Fruit fly (Drosophila melanogaster) whole organism, pupa: ENCODE data around the gene Cyp4g1.

Source experiments
- CG14655 ChIP-seq: fragments of 200-800 bp; sonication (Bioruptor generic); optimal IDR thresholded peaks from 3 replicates; lab custom pipeline; 2017; ENCODE audit warnings: mild to moderate bottlenecking, missing biosample characterization, missing genetic modification reagents, missing genetic modification characterization
- CG15710 ChIP-seq: fragments of 200-800 bp; sonication (Bioruptor generic); optimal IDR thresholded peaks from 2 replicates; lab custom pipeline; 2018; ENCODE audit warnings: missing biosample characterization, mild to moderate bottlenecking, missing genetic modification characterization, moderate library complexity
- fd96Ca ChIP-seq: fragments of 200-800 bp; sonication (Bioruptor generic); IDR thresholded peaks from 3 replicates; pipeline ENCODE4 v1.3.6; 2022; ENCODE audit warnings: missing biosample characterization, missing genetic modification characterization

- TF ChIP-seq CG15710 (tag; lab: Kevin White, UChicago) (no peak), CG14655 (GFP tag; lab: Kevin White, UChicago) (no peak), fd96Ca (no peak)
These were observed 5.2 kb downstream of the Cyp4g1 start for dm6 chrX:463934-464333.
